Fruit fly (Drosophila melanogaster) whole organism, wandering third instar larva: Measurements from ENCODE around the gene CCT2.

Experiments used
- Abd-B ChIP-seq: fragments of >200 bp; optimal IDR thresholded peaks from 2 replicates; lab custom pipeline; 2017; ENCODE audit warnings: missing biosample characterization, missing genetic modification characterization
- CG32264 ChIP-seq: fragments of 200-800 bp; sonication (Bioruptor generic); optimal IDR thresholded peaks from 2 replicates; lab custom pipeline; 2016; ENCODE audit warnings: missing biosample characterization, missing genetic modification characterization
- CG9705 ChIP-seq: fragments of 200-800 bp; sonication (Bioruptor generic); optimal IDR thresholded peaks from 2 replicates; lab custom pipeline; 2018; ENCODE audit warnings: missing biosample characterization, mild to moderate bottlenecking, missing genetic modification characterization
- CrebA ChIP-seq: fragments of 200-800 bp; sonication (Bioruptor generic); optimal IDR thresholded peaks from 2 replicates; lab custom pipeline; 2016; ENCODE audit warnings: missing biosample characterization, mild to moderate bottlenecking, missing genetic modification characterization, borderline replicate concordance
- Dfd ChIP-seq: fragments of >200 bp; optimal IDR thresholded peaks from 2 replicates; lab custom pipeline; 2017; ENCODE audit warnings: missing biosample characterization, missing genetic modification characterization
- Dif ChIP-seq: fragments of 200-275, 200-300 bp; sonication (Bioruptor generic); optimal IDR thresholded peaks from 2 replicates; lab custom pipeline; 2018; ENCODE audit warnings: missing biosample characterization, missing genetic modification characterization; ENCODE audit not compliant: partially characterized antibody
- GATAd ChIP-seq: sonication (Bioruptor generic); optimal IDR thresholded peaks from 2 replicates; lab custom pipeline; 2016; ENCODE audit warnings: missing biosample characterization, missing genetic modification characterization
- HLH106 ChIP-seq: fragments of 200-800 bp; optimal IDR thresholded peaks from 3 replicates; lab custom pipeline; 2019; ENCODE audit warnings: missing biosample characterization, mild to moderate bottlenecking, missing genetic modification characterization, moderate library complexity
- Hnf4 ChIP-seq: fragments of 200-800 bp; sonication (Bioruptor generic); optimal IDR thresholded peaks from 2 replicates; lab custom pipeline; 2016; ENCODE audit warnings: missing biosample characterization, mild to moderate bottlenecking, missing genetic modification characterization
- Hr78 ChIP-seq: fragments of >200 bp; optimal IDR thresholded peaks from 2 replicates; lab custom pipeline; 2017; ENCODE audit warnings: missing biosample characterization, missing genetic modification characterization
- Hr83 ChIP-seq: fragments of 200-300 bp; sonication (Bioruptor generic); optimal IDR thresholded peaks from 2 replicates; lab custom pipeline; 2016; ENCODE audit warnings: missing biosample characterization, mild to moderate bottlenecking, missing genetic modification characterization, moderate library complexity; ENCODE audit not compliant: poor library complexity, severe bottlenecking
- Jra ChIP-seq: sonication (Bioruptor generic); optimal IDR thresholded peaks from 2 replicates; lab custom pipeline; 2016; ENCODE audit warnings: missing biosample characterization, missing genetic modification characterization
- Mio ChIP-seq: sonication (Bioruptor generic); optimal IDR thresholded peaks from 2 replicates; lab custom pipeline; 2016; ENCODE audit warnings: missing biosample characterization, missing genetic modification characterization
- Myc ChIP-seq: fragments of >200 bp; optimal IDR thresholded peaks from 2 replicates; lab custom pipeline; 2017
- N ChIP-seq: fragments of >200 bp; optimal IDR thresholded peaks from 2 replicates; lab custom pipeline; 2018; ENCODE audit warnings: missing biosample characterization, missing external identifiers, missing genetic modification characterization
- OdsH ChIP-seq: fragments of 200-800 bp; sonication (Bioruptor generic); optimal IDR thresholded peaks from 2 replicates; lab custom pipeline; 2016; ENCODE audit warnings: missing biosample characterization, mild to moderate bottlenecking, missing genetic modification characterization
- Rel ChIP-seq, 2 experiments: fragments of 200-800 bp; sonication (Bioruptor generic) in 1 of 2; optimal IDR thresholded peaks; 2 replicates in 1 of 2; 3 replicates in 1 of 2; lab custom pipeline; 2016 to 2019; ENCODE audit warnings: mild to moderate bottlenecking in 2 of 2, missing biosample characterization in 2 of 2, missing genetic modification characterization in 2 of 2, moderate library complexity in 1 of 2
- Sp1 ChIP-seq: fragments of 200-800 bp; sonication (Bioruptor generic); optimal IDR thresholded peaks from 3 replicates; lab custom pipeline; 2019; ENCODE audit warnings: missing biosample characterization, mild to moderate bottlenecking, missing genetic modification characterization, moderate library complexity
- Vsx2 ChIP-seq: fragments of 200-300, 225-300 bp; sonication (Bioruptor generic); optimal IDR thresholded peaks from 2 replicates; lab custom pipeline; 2018; ENCODE audit warnings: missing biosample characterization, missing genetic modification characterization; ENCODE audit not compliant: partially characterized antibody
- br ChIP-seq: fragments of 200-800 bp; sonication (Bioruptor generic); optimal IDR thresholded peaks from 2 replicates; lab custom pipeline; 2016; ENCODE audit warnings: missing biosample characterization, missing genetic modification characterization
- brk ChIP-seq: fragments of 200-800 bp; sonication (Bioruptor generic); optimal IDR thresholded peaks from 2 replicates; lab custom pipeline; 2016; ENCODE audit warnings: missing biosample characterization, mild to moderate bottlenecking, missing genetic modification characterization
- dl ChIP-seq, 2 experiments: fragments of 175-275, 200-275 bp in 1 of 2; fragments of 200-275 bp in 1 of 2; sonication (Bioruptor generic); optimal IDR thresholded peaks; lab custom pipeline; 2018; ENCODE audit warnings: mild to moderate bottlenecking in 2 of 2, missing biosample characterization in 2 of 2, missing genetic modification characterization in 2 of 2, moderate library complexity in 2 of 2; ENCODE audit not compliant: partially characterized antibody in 2 of 2, insufficient read depth in 1 of 2
- dmrt93B ChIP-seq: fragments of 200-800 bp; sonication (Bioruptor generic); optimal IDR thresholded peaks from 2 replicates; lab custom pipeline; 2018; ENCODE audit warnings: missing biosample characterization, mild to moderate bottlenecking, missing genetic modification characterization
- dsf ChIP-seq: sonication (Bioruptor generic); optimal IDR thresholded peaks from 2 replicates; lab custom pipeline; 2016; ENCODE audit warnings: missing biosample characterization, missing genetic modification characterization, borderline replicate concordance
- ey ChIP-seq: fragments of 200-800 bp; sonication (Bioruptor generic); optimal IDR thresholded peaks from 2 replicates; lab custom pipeline; 2016; ENCODE audit warnings: missing biosample characterization, missing genetic modification characterization
- foxo ChIP-seq, 2 experiments: fragments of 200-800 bp; sonication (Bioruptor generic); optimal IDR thresholded peaks; 2 replicates in 1 of 2; 3 replicates in 1 of 2; lab custom pipeline; 2016 to 2017; ENCODE audit warnings: missing biosample characterization in 2 of 2, missing genetic modification characterization in 2 of 2
- fru ChIP-seq: fragments of 200-800 bp; sonication (Bioruptor generic); optimal IDR thresholded peaks from 3 replicates; lab custom pipeline; 2016; ENCODE audit warnings: missing biosample characterization, mild to moderate bottlenecking, missing genetic modification characterization
- h ChIP-seq: fragments of 200-800 bp; sonication (Bioruptor generic); optimal IDR thresholded peaks from 3 replicates; lab custom pipeline; 2016; ENCODE audit warnings: missing biosample characterization, mild to moderate bottlenecking, missing genetic modification characterization
- jim ChIP-seq: fragments of 175-275, 200-325 bp; sonication (Bioruptor generic); optimal IDR thresholded peaks from 2 replicates; lab custom pipeline; 2016; ENCODE audit warnings: missing biosample characterization, mild to moderate bottlenecking, missing genetic modification characterization
- lola ChIP-seq: fragments of >200 bp; optimal IDR thresholded peaks from 2 replicates; lab custom pipeline; 2017; ENCODE audit warnings: missing biosample characterization, missing genetic modification characterization
- pan ChIP-seq: fragments of >200 bp; optimal IDR thresholded peaks from 2 replicates; lab custom pipeline; 2017
- psq ChIP-seq: fragments of 200-800 bp; sonication (Bioruptor generic); optimal IDR thresholded peaks from 3 replicates; lab custom pipeline; 2017; ENCODE audit warnings: missing biosample characterization, mild to moderate bottlenecking, missing genetic modification characterization, moderate library complexity
- rgr ChIP-seq: fragments of 200-800 bp; sonication (Bioruptor generic); optimal IDR thresholded peaks from 3 replicates; lab custom pipeline; 2016; ENCODE audit warnings: missing biosample characterization, mild to moderate bottlenecking, missing genetic modification characterization
- sage ChIP-seq: fragments of 200-800 bp; sonication (Bioruptor generic); optimal IDR thresholded peaks from 2 replicates; lab custom pipeline; 2016; ENCODE audit warnings: missing biosample characterization, mild to moderate bottlenecking, missing genetic modification characterization
- sv ChIP-seq: fragments of 200-800 bp; sonication (Bioruptor generic); optimal IDR thresholded peaks from 3 replicates; lab custom pipeline; 2016; ENCODE audit warnings: missing biosample characterization, missing genetic modification characterization
- tai ChIP-seq: sonication (Bioruptor generic); optimal IDR thresholded peaks from 2 replicates; lab custom pipeline; 2016; ENCODE audit warnings: missing biosample characterization, missing genetic modification characterization
- usp ChIP-seq: fragments of >200 bp; optimal IDR thresholded peaks from 2 replicates; lab custom pipeline; 2017; ENCODE audit warnings: missing biosample characterization, missing genetic modification characterization
- woc ChIP-seq: sonication (Bioruptor generic); optimal IDR thresholded peaks from 2 replicates; lab custom pipeline; 2016; ENCODE audit warnings: missing biosample characterization, mild to moderate bottlenecking, missing genetic modification characterization

Gene CCT2

dm6 chrX:9043711-9044505 is 45.4 kb upstream of the CCT2 start:
- TF ChIP-seq Sp1 (no peak), GATAd (no peak)

- peak; percentile 3 for TF ChIP-seq Sp1
- TF ChIP-seq usp (GFP tag; lab: Kevin White, UChicago): no peak
- TF ChIP-seq N (GFP tag; lab: Kevin White, UChicago): no peak
- peak; percentile 1 for TF ChIP-seq rgr (GFP tag; lab: Kevin White, UChicago)
- peak; percentile 7 for TF ChIP-seq Hr83
Observed at dm6 chrX:9044857-9045256, 44.5 kb upstream of the CCT2 start.

dm6 chrX:9046383-9046941 is 42.9 kb upstream of the CCT2 start:
- TF ChIP-seq CG9705 (GFP tag; lab: Kevin White, UChicago) (no peak), Hnf4 (GFP tag; lab: Kevin White, UChicago) (no peak), Hr83 (no peak), Sp1 (no peak), tai (GFP tag; lab: Kevin White, UChicago) (no peak), Abd-B (GFP tag; lab: Kevin White, UChicago) (no peak), dmrt93B (GFP tag; lab: Kevin White, UChicago) (no peak), rgr (GFP tag; lab: Kevin White, UChicago) (no peak), dsf (GFP tag; lab: Kevin White, UChicago) (no peak), lola (GFP tag; lab: Kevin White, UChicago) (no peak), GATAd (no peak), dl (GFP tag; optimal IDR thresholded peaks at IDR 0.05; lab: Kevin White, UChicago; ENCODE audit: insufficient read depth in 1 of 2, partially characterized antibody in 2 of 2) (no peak), jim (GFP tag; lab: Kevin White, UChicago) (no peak), Dfd (no peak), Mio (no peak), Vsx2 (GFP tag; lab: Kevin White, UChicago) (no peak), br (GFP tag; lab: Kevin White, UChicago) (peak; percentile 14), Myc (no peak), fru (GFP tag; lab: Kevin White, UChicago) (peak; percentile 28), HLH106 (tag; lab: Kevin White, UChicago) (no peak), sv (GFP tag; lab: Kevin White, UChicago) (no peak), CrebA (GFP tag; lab: Kevin White, UChicago) (no peak), Rel (GFP tag; optimal IDR thresholded peaks at IDR 0.05; lab: Kevin White, UChicago) (no peak), Rel (tag; optimal IDR thresholded peaks at IDR 0.05; lab: Kevin White, UChicago) (no peak), woc (no peak), ey (GFP tag; lab: Kevin White, UChicago) (peak; percentile 12), psq (GFP tag; lab: Kevin White, UChicago) (peak; percentile 13), pan (no peak), Hr78 (GFP tag; lab: Kevin White, UChicago) (no peak), h (peak; percentile 8), OdsH (GFP tag; lab: Kevin White, UChicago) (no peak), brk (no peak), CG32264 (no peak), foxo (GFP tag; optimal IDR thresholded peaks at IDR 0.05; lab: Kevin White, UChicago) (peak in 1 of 2 experiments; percentile 22), sage (GFP tag; lab: Kevin White, UChicago) (no peak), N (GFP tag; lab: Kevin White, UChicago) (no peak), Jra (GFP tag; lab: Kevin White, UChicago) (no peak), Dif (GFP tag; lab: Kevin White, UChicago) (no peak)
